Fruit fly (Drosophila melanogaster) ovary, adult (tissue): Measurements from ENCODE around the gene Arl8.
"Not testable (repeated sequence)": the region's sequence is repeated elsewhere in the genome, so short reads cannot be mapped to it uniquely, and the experiment has no call there.

Experiments
- CG17801 ChIP-seq: fragments of 200-800 bp; optimal IDR thresholded peaks from 2 replicates; lab custom pipeline; 2019; ENCODE audit warnings: missing biosample characterization, mild to moderate bottlenecking, missing genetic modification characterization, moderate library complexity; ENCODE audit not compliant: partially characterized antibody

The Arl8 gene

dm6 chr3R:8126316-8127150 lies at the start of gene Arl8, which contains the start of gene CG9667:
Gene Arl8 (plus strand): TSS chr3R:8126605.
Gene CG9667 (minus strand): TSS chr3R:8126357.
- peak; percentile 53 for TF ChIP-seq CG17801

- TF ChIP-seq CG17801 = no peak
Observed at dm6 chr3R:8086952-8087351, 39.5 kb upstream of the Arl8 start, which contains the start of gene CG7910. Gene CG7910 (plus strand): TSS chr3R:8087252.

- TF ChIP-seq CG17801 = not testable (repeated sequence)
Observed at dm6 chr3R:8093824-8094223, 32.6 kb upstream of the Arl8 start, which contains the start of gene CG7900. Gene CG7900 (plus strand): TSS chr3R:8094124.

dm6 chr3R:8105088-8105542 lies 21.3 kb upstream of the Arl8 start, which contains the start of gene puc:
Gene puc (plus strand): TSS chr3R:8105332.
- peak; percentile 54 for TF ChIP-seq CG17801

- TF ChIP-seq CG17801 = peak; percentile 95
Observed at dm6 chr3R:8105839-8106718, 20.3 kb upstream of the Arl8 start.

- TF ChIP-seq CG17801 = peak; percentile 21
Observed at dm6 chr3R:8106909-8107841, 19.2 kb upstream of the Arl8 start.

dm6 chr3R:8108770-8109169 lies 17.6 kb upstream of the Arl8 start:
- no peak for TF ChIP-seq CG17801

- TF ChIP-seq CG17801 = no peak
Observed at dm6 chr3R:8109782-8110181, 16.6 kb upstream of the Arl8 start.

- no peak for TF ChIP-seq CG17801
Observed at dm6 chr3R:8110198-8110642, 16.2 kb upstream of the Arl8 start.

dm6 chr3R:8110951-8111350 lies 15.5 kb upstream of the Arl8 start:
- no peak for TF ChIP-seq CG17801

- peak; percentile 60 for TF ChIP-seq CG17801
Observed at dm6 chr3R:8111789-8112382, 14.5 kb upstream of the Arl8 start.

dm6 chr3R:8112880-8113832 lies 13.2 kb upstream of the Arl8 start:
- TF ChIP-seq CG17801 = no peak

- peak; percentile 64 for TF ChIP-seq CG17801
Observed at dm6 chr3R:8113833-8114673, 12.4 kb upstream of the Arl8 start.
